Worm (Caenorhabditis elegans): ENCODE data around the gene dpy-28.

- no peak for TF ChIP-seq aly-2 (tag; optimal IDR thresholded peaks at IDR 0.05)
- no peak for TF ChIP-seq snpc-4 (tag; optimal IDR thresholded peaks at IDR 0.05)
- TF ChIP-seq nhr-11 (tag; optimal IDR thresholded peaks at IDR 0.05): no peak
- TF ChIP-seq fos-1 (tag; optimal IDR thresholded peaks at IDR 0.05): no peak
- no peak for TF ChIP-seq nhr-19 (GFP tag; conservative IDR thresholded peaks at IDR 0.05)
- TF ChIP-seq nhr-85 (tag): peak; percentile 71
- no peak for TF ChIP-seq jun-1 (tag; optimal IDR thresholded peaks at IDR 0.05)
- TF ChIP-seq nhr-84 (tag; optimal IDR thresholded peaks at IDR 0.05): no peak
- no peak for TF ChIP-seq nhr-237 (tag; optimal IDR thresholded peaks at IDR 0.05)
- no peak for TF ChIP-seq C34B4.2 (tag; optimal IDR thresholded peaks at IDR 0.05)
- TF ChIP-seq ceh-82 (tag; optimal IDR thresholded peaks at IDR 0.05): no peak
These were observed 44.9 kb upstream of the dpy-28 start for ce11 chrIII:10718078-10718477.
